Worm (Caenorhabditis elegans): Measurements from ENCODE around the gene paqr-1.

ce11 chrIV:6581658-6582057 lies 26.4 kb upstream of the paqr-1 start:
- no peak for TF ChIP-seq nfya-1 (tag; optimal IDR thresholded peaks at IDR 0.05; ENCODE audit: insufficient read depth)
- no peak for TF ChIP-seq skn-1 (tag; optimal IDR thresholded peaks at IDR 0.05)
- no peak for TF ChIP-seq unc-62 (GFP tag; optimal IDR thresholded peaks at IDR 0.05)
- TF ChIP-seq ceh-82 (tag; optimal IDR thresholded peaks at IDR 0.05) = no peak
- TF ChIP-seq ZK546.5 (tag; optimal IDR thresholded peaks at IDR 0.05) = no peak
- no peak for TF ChIP-seq ama-1 (optimal IDR thresholded peaks at IDR 0.05)
- TF ChIP-seq aly-2 (tag; optimal IDR thresholded peaks at IDR 0.05) = no peak
- no peak for TF ChIP-seq nhr-12 (tag; optimal IDR thresholded peaks at IDR 0.05)
- TF ChIP-seq R02D3.7 (tag; optimal IDR thresholded peaks at IDR 0.05) = no peak
- no peak for TF ChIP-seq nhr-43 (tag; optimal IDR thresholded peaks at IDR 0.05; ENCODE audit: poor library complexity, severe bottlenecking)
- TF ChIP-seq tbx-2 (tag; optimal IDR thresholded peaks at IDR 0.05) = no peak
